Worm (Caenorhabditis elegans): Measurements from ENCODE around the gene K12H4.7.

DNA sequence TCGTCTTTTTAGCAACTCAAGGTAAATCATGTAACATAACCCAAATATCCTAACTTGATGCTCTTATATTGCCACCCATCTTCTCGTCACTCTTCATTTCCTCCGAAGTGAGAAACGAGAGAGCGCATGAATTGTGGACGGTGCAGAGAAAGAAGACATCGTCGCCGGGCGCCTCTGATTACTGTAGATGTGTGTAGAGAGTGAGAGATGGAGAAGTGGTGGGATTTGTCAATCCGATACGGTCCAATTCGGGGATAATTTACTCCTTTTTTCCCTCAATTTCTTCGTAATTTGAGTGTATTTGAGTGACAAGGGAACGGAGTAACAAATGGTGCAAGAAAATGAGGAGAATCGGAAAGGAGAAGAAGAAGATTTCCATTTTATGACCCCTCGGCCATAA, 10.2 kb upstream of the K12H4.7 start:
- TF ChIP-seq skn-1 (tag; optimal IDR thresholded peaks at IDR 0.05) = no peak
- TF ChIP-seq nhr-28 (tag; optimal IDR thresholded peaks at IDR 0.05) = no peak
- no peak for TF ChIP-seq ama-1 (optimal IDR thresholded peaks at IDR 0.05)
- TF ChIP-seq pha-4 (tag; optimal IDR thresholded peaks at IDR 0.05) = no peak
- TF ChIP-seq ztf-11 (tag; optimal IDR thresholded peaks at IDR 0.05) = no peak
- no peak for TF ChIP-seq unc-39 (tag; optimal IDR thresholded peaks at IDR 0.05)
- no peak for TF ChIP-seq zag-1 (tag; optimal IDR thresholded peaks at IDR 0.05)
- no peak for TF ChIP-seq elt-2 (tag; optimal IDR thresholded peaks at IDR 0.05)
- no peak for TF ChIP-seq nhr-76 (tag; optimal IDR thresholded peaks at IDR 0.05)
- TF ChIP-seq unc-62 (GFP tag; optimal IDR thresholded peaks at IDR 0.05) = no peak
- TF ChIP-seq nhr-11 (tag; optimal IDR thresholded peaks at IDR 0.05) = no peak
- no peak for TF ChIP-seq nhr-67 (tag; optimal IDR thresholded peaks at IDR 0.05)
- no peak for TF ChIP-seq egl-5 (tag; optimal IDR thresholded peaks at IDR 0.05)
